Fruit fly (Drosophila melanogaster): ENCODE results near the gene kmr.
A peak's percentile ranks its signal among the peaks of the same experiment; 100 is the strongest.

The kmr gene

DNA sequence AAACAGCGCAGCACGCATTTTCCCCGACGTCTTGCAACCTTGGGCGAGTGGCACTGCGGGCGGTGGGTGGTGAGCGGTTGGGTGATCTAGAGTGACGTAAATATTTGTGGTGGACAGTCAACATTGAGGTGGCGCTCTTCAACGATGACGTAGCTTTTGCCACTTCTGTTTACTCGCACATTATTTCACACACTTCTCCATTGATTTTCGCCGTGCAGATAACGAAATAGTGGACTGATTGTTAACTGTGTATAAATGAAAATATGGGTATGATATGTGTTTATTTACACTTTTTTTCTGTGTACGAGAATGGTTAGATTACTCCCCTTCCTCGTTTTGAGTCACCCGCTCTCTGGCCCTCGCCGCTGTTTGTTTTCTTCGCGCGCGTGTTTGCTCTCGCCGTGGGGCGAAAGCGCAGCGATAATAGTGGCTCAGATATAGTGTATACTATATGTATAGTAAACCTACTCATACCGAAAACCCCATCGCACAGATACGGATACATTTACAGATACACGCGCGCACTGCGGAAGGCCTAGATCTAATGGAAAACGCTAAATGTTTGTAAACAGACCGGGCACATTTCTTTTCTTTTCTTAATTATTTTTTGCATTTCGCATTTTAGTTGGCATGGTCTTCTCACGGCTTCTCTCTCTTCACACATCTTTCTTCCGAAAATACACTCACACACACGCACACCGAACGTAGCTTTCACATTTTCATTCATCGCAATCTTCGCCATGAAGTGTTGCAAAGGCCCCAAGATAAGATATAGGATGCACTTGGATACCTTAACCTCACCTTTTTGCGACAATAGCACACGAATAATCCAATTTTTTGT is 28.4 kb upstream of the kmr start, which contains the start of gene omd (continued):
- TF ChIP-seq CG7556 (GFP tag; optimal IDR thresholded peaks at IDR 0.05) (no peak), Kr (GFP tag; optimal IDR thresholded peaks at IDR 0.05) (peak; percentile 72), oc (tag; optimal IDR thresholded peaks at IDR 0.05) (no peak), hkb (optimal IDR thresholded peaks at IDR 0.05) (no peak), hkb (GFP tag; IDR thresholded peaks at IDR 0.05) (peak; percentile 77), Nf-YB (GFP tag; optimal IDR thresholded peaks at IDR 0.05) (peak; percentile 48), caup (GFP tag; optimal IDR thresholded peaks at IDR 0.05; ENCODE audit: severe bottlenecking) (peak; percentile 77), cato (GFP tag; optimal IDR thresholded peaks at IDR 0.05; ENCODE audit: borderline replicate concordance) (peak; percentile 33), CG11085 (GFP tag; IDR thresholded peaks at IDR 0.05) (no peak), Ada2b (GFP tag; IDR thresholded peaks at IDR 0.05) (peak; percentile 27; the same call in 1 of the 2 replicates), CG15011 (GFP tag; optimal IDR thresholded peaks at IDR 0.05) (peak; percentile 70), trh (GFP tag; optimal IDR thresholded peaks at IDR 0.05) (peak; percentile 71), yki (optimal IDR thresholded peaks at IDR 0.05) (no peak), Atf-2 (GFP tag; optimal IDR thresholded peaks at IDR 0.05) (peak; percentile 45), zen2 (GFP tag; IDR thresholded peaks at IDR 0.05; ENCODE audit: partially characterized antibody) (no peak), Optix (GFP tag; IDR thresholded peaks at IDR 0.05) (peak; percentile 76), fd102C (GFP tag; optimal IDR thresholded peaks at IDR 0.05) (peak; percentile 41), Dad (GFP tag; optimal IDR thresholded peaks at IDR 0.05) (peak; percentile 22), CG10274 (GFP tag; optimal IDR thresholded peaks at IDR 0.05) (peak; percentile 55), pnt (GFP tag; optimal IDR thresholded peaks at IDR 0.05) (peak; percentile 51), dati (GFP tag; IDR thresholded peaks at IDR 0.05) (peak; percentile 43; the same call in 1 of the 2 replicates), Neu2 (GFP tag; optimal IDR thresholded peaks at IDR 0.05; ENCODE audit: borderline replicate concordance) (no peak), lbe (GFP tag; optimal IDR thresholded peaks at IDR 0.05) (no peak), odd (GFP tag; optimal IDR thresholded peaks at IDR 0.05) (no peak), Nf-YA (GFP tag; IDR thresholded peaks at IDR 0.05) (peak; percentile 68; the same call in 1 of the 2 replicates), CG16815 (GFP tag; optimal IDR thresholded peaks at IDR 0.05) (no peak), Tbp (GFP tag; optimal IDR thresholded peaks at IDR 0.05) (no peak), dysf (GFP tag; IDR thresholded peaks at IDR 0.05) (peak; percentile 60; the same call in 2 of the 3 replicates), sisA (GFP tag; IDR thresholded peaks at IDR 0.05) (no peak), sima (GFP tag; optimal IDR thresholded peaks at IDR 0.05) (peak; percentile 3), CG8924 (tag; optimal IDR thresholded peaks at IDR 0.05) (peak; percentile 62), fu2 (GFP tag; optimal IDR thresholded peaks at IDR 0.05) (no peak), maf-S (GFP tag; optimal IDR thresholded peaks at IDR 0.05) (peak; percentile 56), CG17385 (GFP tag; optimal IDR thresholded peaks at IDR 0.05) (peak; percentile 61), Bdp1 (GFP tag; optimal IDR thresholded peaks at IDR 0.05) (peak; percentile 14), Antp (GFP tag; optimal IDR thresholded peaks at IDR 0.05) (peak; percentile 26), prd (optimal IDR thresholded peaks at IDR 0.05) (no peak), prd (GFP tag; IDR thresholded peaks at IDR 0.05) (peak; percentile 44; the same call in 1 of the 3 replicates), Aef1 (GFP tag; IDR thresholded peaks at IDR 0.05) (peak; percentile 44; the same call in 2 of the 3 replicates), Doc2 (GFP tag; IDR thresholded peaks at IDR 0.05) (no peak), CG10267 (tag; optimal IDR thresholded peaks at IDR 0.05) (peak; percentile 2), BtbVII (GFP tag; optimal IDR thresholded peaks at IDR 0.05) (peak; percentile 95), repo (GFP tag; optimal IDR thresholded peaks at IDR 0.05) (peak; percentile 25), ase (GFP tag; IDR thresholded peaks at IDR 0.05) (0 out of 3 replicates have a peak, but pooled peaks have one; percentile 12), sim (GFP tag; IDR thresholded peaks at IDR 0.05) (no peak), trem (tag; optimal IDR thresholded peaks at IDR 0.05) (peak; percentile 11), crc (GFP tag; optimal IDR thresholded peaks at IDR 0.05) (peak; percentile 48), MBD-R2 (GFP tag; IDR thresholded peaks at IDR 0.05) (peak; percentile 37; the same call in 1 of the 2 replicates), CG7271 (tag; optimal IDR thresholded peaks at IDR 0.05) (no peak), CG11695 (GFP tag; IDR thresholded peaks at IDR 0.05) (peak; percentile 37; the same call in 1 of the 3 replicates)
